Fruit fly (Drosophila melanogaster) whole organism: ENCODE measurements around the gene CG18581.

ENCODE experiments used
- CG8478 ChIP-seq: fragments of >200 bp; optimal IDR thresholded peaks from 2 replicates; lab custom pipeline; 2018; ENCODE audit warnings: inconsistent platforms
- Dll ChIP-seq: fragments of >200 bp; optimal IDR thresholded peaks from 2 replicates; lab custom pipeline; 2017
- EcR ChIP-seq, 2 experiments: fragments of >200 bp; optimal IDR thresholded peaks; 2 replicates each; lab custom pipeline; 2017; ENCODE audit warnings: missing biosample characterization in 2 of 2, missing genetic modification characterization in 2 of 2, missing genetic modification reagents in 2 of 2
- pan ChIP-seq: fragments of >200 bp; optimal IDR thresholded peaks from 2 replicates; lab custom pipeline; 2017
- psq ChIP-seq: fragments of >200 bp; optimal IDR thresholded peaks from 2 replicates; lab custom pipeline; 2017
- usp ChIP-seq: fragments of >200 bp; optimal IDR thresholded peaks from 2 replicates; lab custom pipeline; 2017; ENCODE audit warnings: missing biosample characterization, missing genetic modification characterization, mixed read lengths

DNA sequence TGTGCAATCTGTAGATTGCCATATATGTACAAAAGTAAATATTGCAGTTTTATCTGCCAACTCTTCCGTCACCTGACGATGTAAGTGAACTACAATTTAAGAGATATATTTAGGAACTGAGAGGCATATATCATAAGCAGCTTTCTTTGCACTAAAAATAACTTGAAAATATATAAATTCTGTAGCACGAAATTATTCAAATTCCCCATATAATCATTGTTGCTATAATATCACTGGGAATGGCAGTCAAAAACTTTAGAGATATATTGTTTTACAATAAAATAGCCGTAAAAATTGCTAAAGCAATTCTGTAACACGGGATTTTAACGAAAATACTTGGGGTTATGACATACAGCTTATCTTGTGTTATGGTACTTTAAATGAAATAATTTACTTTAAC lies 1.3 kb upstream of the CG18581 start, which contains the start of gene CG43679:
- TF ChIP-seq psq (lab: Kevin White, UChicago): no peak
- no peak for TF ChIP-seq EcR (GFP tag; optimal IDR thresholded peaks at IDR 0.05; lab: Kevin White, UChicago)
- TF ChIP-seq Dll (lab: Kevin White, UChicago): no peak
- TF ChIP-seq usp: no peak
- no peak for TF ChIP-seq pan
- TF ChIP-seq CG8478 (lab: Kevin White, UChicago): no peak
